Worm (Caenorhabditis elegans): ENCODE results near the gene pph-1.

pph-1 gene

ce11 chrV:10711829-10712607 is 9.7 kb downstream of the pph-1 start (continued):
- TF ChIP-seq tlp-1 (tag; optimal IDR thresholded peaks at IDR 0.05) (no peak), unc-30 (tag; optimal IDR thresholded peaks at IDR 0.05) (no peak), nhr-85 (tag) (peak; percentile 64), hpl-2 (GFP tag; optimal IDR thresholded peaks at IDR 0.05) (no peak), egl-27 (tag; optimal IDR thresholded peaks at IDR 0.05) (no peak), lin-13 (GFP tag; optimal IDR thresholded peaks at IDR 0.05) (no peak), nhr-20 (tag; optimal IDR thresholded peaks at IDR 0.05) (no peak), tbx-2 (tag; optimal IDR thresholded peaks at IDR 0.05) (peak; percentile 39), efl-3 (GFP tag; optimal IDR thresholded peaks at IDR 0.05) (no peak), hlh-17 (GFP tag; optimal IDR thresholded peaks at IDR 0.05; ENCODE audit: borderline replicate concordance) (no peak), elt-3 (tag; optimal IDR thresholded peaks at IDR 0.05) (peak in 1 of 6 experiments; percentile 10)

DNA sequence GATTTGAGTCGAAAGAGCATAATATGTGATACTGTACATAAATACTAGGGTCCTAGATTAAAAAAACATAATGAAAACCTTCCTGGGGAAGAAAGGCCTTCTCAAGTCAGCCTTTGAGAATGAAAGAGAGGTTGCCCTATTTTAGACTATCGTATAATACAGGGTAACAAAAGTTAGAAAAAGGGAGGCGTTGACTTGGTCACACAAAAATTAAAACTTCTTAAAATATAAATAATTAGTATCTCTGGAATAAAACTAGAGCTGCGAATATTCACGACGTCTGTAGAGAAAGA is 10.2 kb downstream of the pph-1 start:
- TF ChIP-seq jun-1 (tag; optimal IDR thresholded peaks at IDR 0.05) = no peak
- TF ChIP-seq efl-1 (optimal IDR thresholded peaks at IDR 0.05) = no peak
- TF ChIP-seq efl-1 (GFP tag; optimal IDR thresholded peaks at IDR 0.05 in 1 of 2) = peak in 1 of 2 experiments; percentile 84
- TF ChIP-seq zag-1 (tag; optimal IDR thresholded peaks at IDR 0.05) = no peak

ce11 chrV:10713704-10714239 is 11.4 kb downstream of the pph-1 start:
- TF ChIP-seq efl-3 (GFP tag; optimal IDR thresholded peaks at IDR 0.05) = no peak
- TF ChIP-seq irx-1 (tag; optimal IDR thresholded peaks at IDR 0.05) = no peak
- peak; percentile 80 for TF ChIP-seq aly-2 (tag; optimal IDR thresholded peaks at IDR 0.05)
- no peak for TF ChIP-seq nhr-85 (tag)
- no peak for TF ChIP-seq fkh-10 (GFP tag; optimal IDR thresholded peaks at IDR 0.05)
- no peak for TF ChIP-seq efl-1 (optimal IDR thresholded peaks at IDR 0.05)
- peak in 1 of 2 experiments; percentile 90 for TF ChIP-seq efl-1 (GFP tag; optimal IDR thresholded peaks at IDR 0.05 in 1 of 2)
- TF ChIP-seq egl-13 (tag; optimal IDR thresholded peaks at IDR 0.05) = no peak
- no peak for TF ChIP-seq hlh-4 (tag; optimal IDR thresholded peaks at IDR 0.05)
- no peak for TF ChIP-seq dpl-1 (GFP tag; optimal IDR thresholded peaks at IDR 0.05)
- no peak for TF ChIP-seq C34B4.2 (tag; optimal IDR thresholded peaks at IDR 0.05)

- TF ChIP-seq efl-1 (optimal IDR thresholded peaks at IDR 0.05) = no peak
- TF ChIP-seq efl-1 (GFP tag; optimal IDR thresholded peaks at IDR 0.05 in 1 of 2) = peak in 1 of 2 experiments; percentile 87
- no peak for TF ChIP-seq dsc-1 (tag; optimal IDR thresholded peaks at IDR 0.05)
- no peak for TF ChIP-seq C16A3.4 (tag; optimal IDR thresholded peaks at IDR 0.05)
- TF ChIP-seq lin-35 (GFP tag; optimal IDR thresholded peaks at IDR 0.05) = peak in 1 of 2 experiments; percentile 2
Measured at ce11 chrV:10714630-10715029, 12.3 kb downstream of the pph-1 start.

ce11 chrV:10715158-10716152 is 13.1 kb downstream of the pph-1 start:
- TF ChIP-seq ama-1 (optimal IDR thresholded peaks at IDR 0.05) (peak; percentile 55), dsc-1 (tag; optimal IDR thresholded peaks at IDR 0.05) (peak; percentile 96), fkh-8 (tag; optimal IDR thresholded peaks at IDR 0.05) (peak; percentile 99), pqm-1 (tag; optimal IDR thresholded peaks at IDR 0.05) (no peak), unc-30 (tag; optimal IDR thresholded peaks at IDR 0.05) (no peak), Y116A8C.19 (tag; optimal IDR thresholded peaks at IDR 0.05; ENCODE audit: borderline replicate concordance) (no peak), unc-130 (tag; optimal IDR thresholded peaks at IDR 0.05) (peak; percentile 92), fos-1 (tag; optimal IDR thresholded peaks at IDR 0.05) (peak; percentile 44), mep-1 (tag; optimal IDR thresholded peaks at IDR 0.05) (peak; percentile 83), nhr-84 (tag; optimal IDR thresholded peaks at IDR 0.05) (no peak), nhr-20 (tag; optimal IDR thresholded peaks at IDR 0.05) (peak; percentile 93), nhr-90 (tag; optimal IDR thresholded peaks at IDR 0.05; ENCODE audit: poor library complexity) (peak; percentile 80), mdl-1 (tag; optimal IDR thresholded peaks at IDR 0.05) (peak; percentile 88 to 98), snpc-4 (tag; optimal IDR thresholded peaks at IDR 0.05) (peak; percentile 94), grh-1 (GFP tag; IDR thresholded peaks at IDR 0.05) (peak; percentile 93), elt-3 (tag; optimal IDR thresholded peaks at IDR 0.05) (peak in 1 of 6 experiments; percentile 80), irx-1 (tag; optimal IDR thresholded peaks at IDR 0.05) (peak; percentile 92), lin-35 (GFP tag; optimal IDR thresholded peaks at IDR 0.05) (peak; percentile 71 to 73), efl-3 (GFP tag; optimal IDR thresholded peaks at IDR 0.05) (peak; percentile 1), pax-3 (tag; optimal IDR thresholded peaks at IDR 0.05) (peak; percentile 95), ces-1 (GFP tag; optimal IDR thresholded peaks at IDR 0.05) (no peak), hpl-2 (GFP tag; optimal IDR thresholded peaks at IDR 0.05) (peak; percentile 31), lin-39 (tag; optimal IDR thresholded peaks at IDR 0.05) (peak; percentile 84)

All from whole organism, L1 larva.